Worm (Caenorhabditis elegans): ENCODE measurements around the gene B0228.8.

The B0228.8 gene

DNA sequence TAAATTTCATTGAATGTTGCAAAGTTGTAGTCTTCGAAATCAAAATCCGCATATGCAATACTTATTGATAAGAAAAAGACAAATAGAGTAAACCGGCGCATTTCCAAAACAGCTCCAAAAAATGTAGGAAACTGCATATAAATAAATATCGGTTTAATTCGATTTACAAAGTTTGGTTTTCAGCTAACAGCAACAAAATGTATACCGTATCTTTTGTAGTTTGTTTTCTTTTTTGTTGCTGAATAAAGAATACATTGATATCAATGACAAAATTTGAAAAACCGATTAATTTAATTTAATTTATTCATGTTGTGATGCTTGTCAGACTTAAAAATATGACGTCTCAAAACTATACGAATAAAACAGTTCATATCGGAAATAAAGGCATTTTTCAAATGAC is at the start of gene B0228.8:
Gene B0228.8 (minus strand): TSS at position 101 of the 400 bp plus-strand sequence.
- no peak for TF ChIP-seq unc-62 (GFP tag; optimal IDR thresholded peaks at IDR 0.05)

DNA sequence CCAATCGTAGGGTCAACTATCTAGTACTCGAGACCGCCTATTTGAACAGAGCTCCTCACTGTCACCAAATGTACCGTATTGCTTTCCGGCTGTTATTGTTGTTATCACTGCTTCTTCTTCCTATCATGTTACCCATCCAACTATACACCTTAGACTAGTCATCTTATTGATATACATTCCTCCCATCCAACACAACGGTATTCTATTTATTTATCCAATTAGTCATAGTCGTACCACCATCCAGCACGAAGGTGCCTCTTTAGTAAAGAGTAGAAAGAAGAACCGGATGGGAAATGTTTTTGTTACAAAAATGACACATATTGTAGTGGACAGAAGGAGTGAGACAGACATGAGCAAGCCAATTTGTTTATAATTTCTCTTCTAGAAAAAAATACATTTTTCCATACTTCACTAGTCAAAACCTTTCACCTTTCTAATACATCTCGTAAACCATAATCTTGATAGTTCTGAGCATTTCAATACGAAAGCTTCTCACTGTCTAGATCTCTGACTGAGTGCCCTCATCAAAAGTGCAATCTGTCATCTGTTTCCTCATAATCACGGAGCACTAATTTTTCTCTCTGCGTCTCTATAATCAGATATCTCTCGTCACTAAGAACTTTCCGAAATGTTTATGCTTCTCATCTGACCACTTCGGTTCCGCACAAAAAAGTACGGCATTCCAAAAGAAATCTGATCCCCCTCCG is 49.0 kb upstream of the B0228.8 start:
- no peak for TF ChIP-seq unc-62 (GFP tag; optimal IDR thresholded peaks at IDR 0.05)

DNA sequence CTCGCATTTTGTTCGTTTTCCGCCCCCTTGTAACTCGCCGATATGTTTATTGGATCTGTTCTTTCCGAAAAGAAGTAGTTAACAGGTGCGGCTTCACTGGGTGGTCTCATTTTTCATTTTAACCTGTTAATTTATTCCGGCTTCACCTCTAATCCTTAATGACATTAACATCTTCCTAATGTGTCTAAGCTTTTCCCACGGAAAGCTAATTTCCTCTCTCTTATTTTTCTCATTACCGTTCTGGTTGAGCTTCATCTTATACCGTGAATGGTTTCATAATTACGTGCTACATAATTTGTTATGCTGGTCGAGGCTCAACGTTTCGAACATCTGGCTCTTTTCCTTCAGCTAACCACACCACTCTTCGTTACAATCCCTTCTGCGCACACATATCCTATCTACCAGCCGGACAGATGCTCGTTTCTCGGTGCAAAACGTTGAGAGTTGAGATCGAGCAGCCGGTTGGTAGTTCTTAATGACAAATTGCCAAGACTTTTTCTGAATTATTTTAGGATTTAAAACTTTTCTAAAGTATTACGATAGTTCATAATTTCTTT is 48.1 kb upstream of the B0228.8 start:
- TF ChIP-seq unc-62 (GFP tag; optimal IDR thresholded peaks at IDR 0.05): no peak

DNA sequence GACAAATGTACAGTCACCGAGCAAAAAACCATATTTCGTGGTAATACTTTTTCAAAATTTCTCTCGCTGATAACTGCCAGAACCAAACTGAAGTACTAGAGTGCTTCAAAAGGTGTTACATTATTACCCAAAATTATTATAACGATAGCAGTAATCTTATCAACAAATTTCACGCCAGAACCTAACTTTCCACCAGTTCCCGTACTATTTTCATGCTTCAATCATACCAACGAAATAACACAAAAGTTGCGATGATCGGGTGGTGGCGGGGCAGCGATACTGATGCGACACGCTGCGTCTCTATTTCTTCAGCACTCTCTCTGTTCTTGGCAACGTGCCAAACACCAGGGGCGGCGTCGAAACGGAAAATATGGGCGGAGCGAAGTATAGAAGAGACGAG is 47.6 kb upstream of the B0228.8 start:
- TF ChIP-seq unc-62 (GFP tag; optimal IDR thresholded peaks at IDR 0.05): no peak

DNA sequence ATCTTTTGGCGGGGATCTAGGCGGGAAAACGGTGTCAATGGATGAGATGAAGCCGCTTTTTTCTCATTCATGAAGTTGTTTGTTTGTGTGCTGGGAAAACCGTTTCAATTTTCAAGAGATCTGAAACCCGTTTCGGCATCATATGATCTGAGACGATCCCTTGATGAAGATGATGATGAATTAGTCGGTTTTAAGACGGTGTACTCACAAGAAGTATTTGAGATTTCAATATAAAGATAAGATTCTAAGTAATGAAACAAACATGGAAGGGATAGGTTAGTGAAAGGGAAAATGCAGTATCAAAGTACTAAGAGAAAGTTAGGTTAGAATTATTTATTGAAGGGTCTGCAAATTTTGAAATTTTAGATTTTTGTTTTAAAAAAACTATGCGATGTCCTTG is 46.8 kb upstream of the B0228.8 start:
- no peak for TF ChIP-seq unc-62 (GFP tag; optimal IDR thresholded peaks at IDR 0.05)

DNA sequence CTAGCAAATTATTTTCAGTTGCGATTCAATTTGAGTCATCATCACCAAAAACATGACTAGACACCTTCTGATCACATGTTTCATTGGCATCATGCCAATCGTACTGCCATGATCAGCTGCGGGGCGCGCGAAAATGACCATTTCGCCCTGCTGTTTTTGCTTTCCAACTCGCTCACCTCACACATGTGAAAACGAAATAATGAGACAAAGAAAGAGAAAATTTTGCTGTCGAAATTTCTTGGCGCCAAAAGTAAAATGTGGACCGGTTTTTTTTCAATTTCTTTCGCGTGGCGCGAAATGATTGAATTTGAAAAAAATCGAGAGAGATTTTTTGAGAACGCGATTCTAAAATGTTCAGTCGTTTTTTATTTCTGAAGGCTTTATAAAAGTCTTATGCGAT is 45.5 kb upstream of the B0228.8 start:
- no peak for TF ChIP-seq unc-62 (GFP tag; optimal IDR thresholded peaks at IDR 0.05)

DNA sequence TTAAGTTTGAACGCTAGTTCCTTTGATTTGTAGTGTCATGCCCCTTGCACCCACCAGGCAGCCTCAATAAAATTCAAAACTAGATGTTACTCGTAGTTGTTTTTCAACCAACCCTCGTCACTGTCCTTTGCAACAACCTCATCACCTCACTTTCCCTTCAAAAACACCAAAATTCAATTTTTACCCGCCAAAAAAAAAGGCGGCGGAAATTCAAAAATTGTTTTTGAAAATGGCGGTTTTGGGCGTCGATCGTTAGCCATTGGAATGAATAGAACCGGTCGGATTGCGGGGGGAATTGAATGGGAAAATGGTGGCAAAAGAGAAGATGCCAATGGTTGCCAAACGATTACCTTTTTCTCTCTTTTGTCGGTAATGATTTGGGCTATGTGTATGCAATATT is 44.7 kb upstream of the B0228.8 start:
- no peak for TF ChIP-seq unc-62 (GFP tag; optimal IDR thresholded peaks at IDR 0.05)

DNA sequence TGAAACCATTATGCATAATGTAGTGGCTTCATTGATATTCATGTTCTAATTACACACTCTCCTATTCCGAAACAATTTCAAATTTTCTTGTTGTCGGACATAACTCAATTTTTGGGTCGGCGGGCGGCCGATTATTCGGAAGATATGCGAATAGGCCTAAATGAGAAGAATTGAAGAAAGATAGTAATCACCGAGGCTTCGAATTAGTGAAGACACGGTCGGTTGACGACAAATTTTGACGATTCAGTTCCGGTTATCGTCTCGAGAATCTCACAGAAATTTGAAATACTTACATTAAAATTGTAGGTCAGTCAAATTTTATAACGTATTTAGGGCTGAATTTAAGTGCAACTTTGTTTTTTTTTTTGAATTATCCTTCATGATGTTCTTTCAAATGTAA is 41.8 kb upstream of the B0228.8 start:
- no peak for TF ChIP-seq unc-62 (GFP tag; optimal IDR thresholded peaks at IDR 0.05)

DNA sequence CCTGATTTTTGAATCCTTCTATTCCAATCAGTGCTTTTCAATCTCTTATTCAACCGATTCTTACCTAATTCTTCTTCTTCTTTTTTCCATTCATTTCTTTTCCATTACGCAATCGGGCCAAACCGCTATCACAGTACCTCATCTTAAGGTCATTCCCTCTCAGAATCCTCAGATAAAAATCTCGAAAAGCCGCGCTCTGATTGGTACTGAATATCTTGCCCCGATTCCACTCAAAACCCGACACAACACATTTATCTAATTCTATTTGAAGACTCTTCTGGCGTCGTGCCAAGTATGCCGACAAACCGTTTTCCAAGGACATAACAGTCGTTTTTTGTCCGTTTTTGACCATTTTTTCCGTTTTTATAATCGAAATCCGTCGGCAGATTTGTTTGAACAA is 40.6 kb upstream of the B0228.8 start:
- no peak for TF ChIP-seq unc-62 (GFP tag; optimal IDR thresholded peaks at IDR 0.05)

DNA sequence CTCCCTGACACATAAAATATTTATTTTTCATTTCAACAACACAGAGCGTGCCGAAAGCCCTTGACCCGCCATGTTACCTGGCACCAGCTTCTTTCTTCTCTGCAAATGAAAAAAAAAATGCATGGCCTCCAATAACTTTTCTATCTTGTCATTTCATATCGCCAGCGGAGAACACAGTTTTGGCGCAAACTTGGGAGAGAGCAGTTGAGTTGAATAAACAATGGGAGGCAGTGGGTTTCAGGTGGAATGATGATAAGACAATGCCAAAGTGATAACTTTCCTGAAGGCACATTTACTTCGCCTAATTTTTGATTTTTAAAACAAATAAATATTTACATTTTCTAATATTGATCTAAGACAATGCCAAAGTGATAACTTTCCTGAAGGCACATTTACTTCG is 39.9 kb upstream of the B0228.8 start:
- no peak for TF ChIP-seq unc-62 (GFP tag; optimal IDR thresholded peaks at IDR 0.05)

DNA sequence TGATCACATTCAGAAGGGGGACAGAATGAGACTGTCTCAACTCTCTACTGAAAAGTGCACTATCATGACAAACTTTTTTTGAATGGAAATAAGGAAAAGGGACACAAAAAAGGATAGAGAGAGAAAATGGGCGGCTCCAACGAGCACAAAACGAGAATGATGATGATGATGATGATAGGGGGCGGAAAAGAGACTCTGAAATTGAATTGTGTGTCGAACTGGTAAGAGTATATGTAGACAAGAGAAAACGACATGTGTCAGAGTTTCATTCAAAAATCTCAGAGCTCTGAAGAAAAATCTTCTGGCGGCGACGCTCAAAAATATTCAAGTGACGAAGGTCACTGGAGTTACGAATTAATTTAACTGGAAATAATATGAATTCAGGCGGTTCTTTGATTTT is 34.0 kb upstream of the B0228.8 start:
- no peak for TF ChIP-seq unc-62 (GFP tag; optimal IDR thresholded peaks at IDR 0.05)

DNA sequence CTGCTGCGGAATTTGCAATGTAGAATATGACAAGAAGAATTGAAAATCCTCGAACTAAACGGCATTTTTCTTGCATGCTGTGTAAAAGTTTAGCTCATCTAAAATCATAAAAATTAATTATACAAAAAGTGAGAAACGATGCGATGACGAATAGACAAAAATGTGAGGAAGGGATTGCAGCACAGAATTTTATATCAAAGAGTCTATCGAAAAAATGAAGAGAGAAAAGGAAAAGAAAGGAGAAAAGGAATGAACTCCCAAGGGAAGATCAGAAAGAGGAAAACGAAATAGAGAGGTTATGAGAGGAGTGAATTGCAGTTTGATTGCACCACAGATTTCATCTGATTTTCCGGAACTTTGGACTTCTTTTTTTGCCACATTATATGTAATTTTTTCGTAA is 32.9 kb upstream of the B0228.8 start, which contains the start of gene glr-4:
Gene glr-4 (minus strand): TSS at position 101 of the 400 bp plus-strand sequence.
- no peak for TF ChIP-seq unc-62 (GFP tag; optimal IDR thresholded peaks at IDR 0.05)

DNA sequence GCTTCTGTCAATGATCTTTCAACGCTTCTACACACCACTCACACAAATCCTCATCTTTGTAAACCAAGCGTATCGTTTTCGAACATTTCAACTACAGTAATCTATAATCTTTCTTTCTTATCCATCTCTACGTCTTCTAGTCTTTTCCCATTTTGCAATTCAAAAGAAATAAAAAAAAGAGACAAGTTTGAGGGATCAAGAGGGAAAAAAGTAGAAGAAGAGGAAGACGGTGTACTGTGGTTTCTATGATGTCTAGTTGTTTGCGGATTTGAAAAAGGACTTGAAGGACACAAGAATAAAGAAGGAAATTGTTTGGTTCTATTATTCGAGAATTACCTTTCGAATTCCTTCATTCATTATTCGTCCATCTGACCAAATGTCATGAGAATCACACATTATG is 31.2 kb upstream of the B0228.8 start:
- TF ChIP-seq unc-62 (GFP tag; optimal IDR thresholded peaks at IDR 0.05): no peak

DNA sequence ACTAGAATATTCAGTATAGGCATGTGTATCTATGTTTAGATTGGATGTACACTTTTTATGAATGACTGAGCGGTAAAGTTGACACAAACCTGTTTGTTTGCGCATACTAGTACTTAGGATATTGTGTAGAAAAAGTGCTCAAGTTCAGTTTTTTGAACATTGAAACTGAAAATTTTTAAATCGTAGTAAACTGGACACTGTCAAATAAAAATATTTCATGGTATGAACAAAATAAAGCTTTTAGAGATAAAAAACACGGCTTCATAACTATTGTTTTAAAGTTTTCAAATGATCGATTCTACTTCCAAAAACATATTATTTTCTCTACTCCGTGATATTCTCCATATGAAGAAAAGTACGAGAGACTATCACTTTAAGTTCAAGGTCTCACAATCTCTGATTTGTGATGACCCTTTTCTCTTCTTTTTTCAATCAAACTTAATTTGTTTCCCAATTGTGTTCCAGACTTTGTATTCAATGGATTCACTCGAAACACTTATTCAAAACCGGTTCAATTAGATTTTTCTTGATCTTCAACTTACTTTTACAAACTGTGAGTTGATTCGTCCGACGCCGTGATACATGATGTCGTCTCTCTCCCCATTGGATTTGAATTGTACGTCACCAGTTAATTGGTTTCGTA is 30.2 kb upstream of the B0228.8 start:
- no peak for TF ChIP-seq unc-62 (GFP tag; optimal IDR thresholded peaks at IDR 0.05)

DNA sequence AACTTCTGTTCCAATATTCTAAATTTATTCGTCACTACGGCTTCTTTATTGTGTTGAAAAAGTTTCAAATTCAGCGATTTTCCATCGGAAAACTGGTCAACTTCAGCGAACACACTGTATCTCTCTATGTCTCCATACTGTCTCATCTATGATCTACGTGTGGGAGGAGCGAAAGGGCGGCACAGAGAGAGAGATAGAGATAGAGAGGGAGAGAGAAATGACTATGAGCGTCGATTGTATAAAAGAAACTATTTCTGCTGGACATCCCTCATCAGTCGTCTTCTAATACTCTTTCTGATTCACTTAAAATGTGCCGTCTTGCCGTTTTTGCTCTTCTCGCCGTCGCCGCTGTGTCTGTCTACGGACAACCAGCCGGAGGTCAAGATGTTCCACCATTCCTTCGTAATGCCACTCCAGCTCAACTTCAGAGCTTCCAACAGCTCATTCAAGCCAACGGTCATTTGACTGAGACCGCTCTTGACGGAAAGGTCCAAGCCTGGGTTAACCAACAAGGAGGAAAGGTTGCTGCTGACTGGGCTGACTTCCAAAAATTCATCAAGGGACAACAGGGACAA is 29.1 kb upstream of the B0228.8 start, which contains the start of gene srlf-1:
Gene srlf-1 (plus strand): TSS at position 268 of the 575 bp plus-strand sequence.
- TF ChIP-seq unc-62 (GFP tag; optimal IDR thresholded peaks at IDR 0.05): no peak

DNA sequence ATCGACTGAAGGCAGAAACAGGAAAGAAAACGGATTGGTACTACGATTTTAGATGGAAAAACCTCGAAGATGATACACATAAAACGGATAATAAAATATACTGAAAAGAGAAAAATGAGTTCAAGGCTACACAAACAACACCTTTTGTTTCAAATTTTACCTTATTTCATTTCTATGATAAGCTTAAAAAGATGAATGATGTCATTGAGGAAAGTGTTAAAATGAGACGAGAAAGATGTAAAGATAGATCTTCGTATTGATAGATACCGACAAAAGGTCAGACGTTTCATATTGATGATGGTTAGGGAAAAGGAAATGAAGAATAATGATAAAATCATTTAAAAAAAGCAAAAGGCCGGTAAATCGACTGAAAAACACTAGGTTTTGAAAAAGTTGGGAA is 28.3 kb upstream of the B0228.8 start:
- TF ChIP-seq unc-62 (GFP tag; optimal IDR thresholded peaks at IDR 0.05): no peak

DNA sequence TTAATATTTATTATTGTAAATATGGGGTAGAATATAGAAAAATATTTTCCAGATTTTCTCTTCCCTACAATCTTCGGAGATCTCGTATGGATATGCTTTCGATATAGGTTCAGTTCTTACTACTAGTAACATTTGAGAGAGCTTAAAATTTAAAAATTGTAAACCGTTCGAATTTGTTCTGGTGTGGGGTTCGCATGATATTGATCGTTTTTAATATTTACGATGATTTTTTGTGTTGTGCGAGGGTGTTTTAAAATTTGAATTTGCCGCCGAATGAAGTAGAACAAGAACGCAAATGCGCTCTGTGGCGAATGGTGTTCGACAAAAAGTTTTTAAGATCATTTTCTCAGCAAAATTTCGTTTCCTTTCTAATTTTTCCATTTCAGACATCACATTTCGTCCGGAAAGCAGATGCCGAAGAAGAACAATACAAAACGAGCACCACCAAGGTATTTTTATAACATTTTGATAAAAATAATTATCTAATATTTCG is 22.2 kb upstream of the B0228.8 start, which contains the start of gene skr-17:
Gene skr-17 (plus strand): TSS at position 51 of the 493 bp plus-strand sequence.
- TF ChIP-seq unc-62 (GFP tag; optimal IDR thresholded peaks at IDR 0.05): no peak
